Worm (Caenorhabditis elegans) whole organism, L2 larva: ENCODE measurements around the gene hid-1.

Experiments used
- C34F6.9 ChIP-seq: fragments of 150-350 bp; optimal IDR thresholded peaks from 2 replicates; lab custom pipeline; 2014; ENCODE audit warnings: missing biosample characterization, missing genetic modification characterization
- F13H6.1 ChIP-seq: sonication (generic microtip); optimal IDR thresholded peaks from 2 replicates; lab custom pipeline; 2016; ENCODE audit warnings: missing genetic modification characterization, missing compliant biosample characterization
- R02D3.7 ChIP-seq: fragments of 150-350 bp; optimal IDR thresholded peaks from 2 replicates; lab custom pipeline; 2014; ENCODE audit warnings: missing biosample characterization, missing genetic modification characterization
- ZK546.5 ChIP-seq: sonication (generic microtip); optimal IDR thresholded peaks from 2 replicates; lab custom pipeline; 2017; ENCODE audit warnings: missing biosample characterization, missing genetic modification characterization
- ama-1 ChIP-seq: fragments of 150-350 bp; optimal IDR thresholded peaks from 2 replicates; lab custom pipeline; 2018; ENCODE audit warnings: inconsistent platforms
- blmp-1 ChIP-seq: sonication (generic microtip); optimal IDR thresholded peaks from 2 replicates; lab custom pipeline; 2017; ENCODE audit warnings: missing genetic modification characterization, mild to moderate bottlenecking, missing compliant biosample characterization, antibody characterized with exemption, moderate library complexity; ENCODE audit not compliant: insufficient read depth
- ceh-16 ChIP-seq: fragments of 150-350 bp; optimal IDR thresholded peaks from 2 replicates; lab custom pipeline; 2014; ENCODE audit warnings: missing biosample characterization, missing genetic modification characterization
- ceh-82 ChIP-seq: fragments of 150-350 bp; optimal IDR thresholded peaks from 2 replicates; lab custom pipeline; 2014; ENCODE audit warnings: missing biosample characterization, missing genetic modification characterization
- crh-2 ChIP-seq: sonication (generic microtip); optimal IDR thresholded peaks from 2 replicates; lab custom pipeline; 2017; ENCODE audit warnings: missing biosample characterization, missing genetic modification characterization
- egl-27 ChIP-seq: sonication (generic microtip); optimal IDR thresholded peaks from 3 replicates; lab custom pipeline; 2017; ENCODE audit warnings: missing biosample characterization, missing genetic modification reagents, missing genetic modification characterization
- elt-3 ChIP-seq: sonication (generic microtip); optimal IDR thresholded peaks from 2 replicates; lab custom pipeline; 2017; ENCODE audit warnings: missing biosample characterization, missing genetic modification characterization
- fos-1 ChIP-seq: fragments of 150-350 bp; optimal IDR thresholded peaks from 2 replicates; lab custom pipeline; 2014; ENCODE audit warnings: missing biosample characterization, missing genetic modification characterization
- gmeb-1 ChIP-seq: fragments of 150-350 bp; optimal IDR thresholded peaks from 2 replicates; lab custom pipeline; 2014; ENCODE audit warnings: missing biosample characterization, missing genetic modification characterization
- lin-13 ChIP-seq: fragments of 150-350 bp; optimal IDR thresholded peaks from 2 replicates; lab custom pipeline; 2014; ENCODE audit warnings: missing biosample characterization, missing genetic modification reagents, missing genetic modification characterization
- lsy-2 ChIP-seq, 2 experiments: fragments of 150-350 bp in 1 of 2; sonication (generic microtip) in 1 of 2; optimal IDR thresholded peaks; 2 replicates each; lab custom pipeline; 2014 to 2017; ENCODE audit warnings: missing biosample characterization in 2 of 2, missing genetic modification characterization in 2 of 2
- mab-5 ChIP-seq: fragments of 150-350 bp; optimal IDR thresholded peaks from 2 replicates; lab custom pipeline; 2014; ENCODE audit warnings: missing biosample characterization, missing genetic modification characterization
- mbf-1 ChIP-seq: sonication (generic microtip); optimal IDR thresholded peaks from 2 replicates; lab custom pipeline; 2017; ENCODE audit warnings: missing biosample characterization, missing genetic modification characterization
- mdl-1 ChIP-seq, 2 experiments: fragments of 150-350 bp in 1 of 2; sonication (generic microtip) in 1 of 2; optimal IDR thresholded peaks; 2 replicates each; lab custom pipeline; 2017; ENCODE audit warnings: missing biosample characterization in 2 of 2, missing genetic modification characterization in 2 of 2
- nhr-10 ChIP-seq: sonication (generic microtip); optimal IDR thresholded peaks from 2 replicates; lab custom pipeline; 2017; ENCODE audit warnings: missing biosample characterization, missing genetic modification characterization
- nhr-11 ChIP-seq: fragments of 150-350 bp; optimal IDR thresholded peaks from 2 replicates; lab custom pipeline; 2014; ENCODE audit warnings: missing biosample characterization, missing genetic modification characterization
- nhr-12 ChIP-seq: fragments of 150-350 bp; optimal IDR thresholded peaks from 2 replicates; lab custom pipeline; 2014; ENCODE audit warnings: missing biosample characterization, missing genetic modification characterization
- nhr-129 ChIP-seq: fragments of 150-350 bp; optimal IDR thresholded peaks from 2 replicates; lab custom pipeline; 2014; ENCODE audit warnings: missing biosample characterization, missing genetic modification characterization
- nhr-21 ChIP-seq: fragments of 150-350 bp; optimal IDR thresholded peaks from 2 replicates; lab custom pipeline; 2014; ENCODE audit warnings: missing biosample characterization, missing genetic modification characterization
- nhr-23 ChIP-seq: fragments of 150-350 bp; optimal IDR thresholded peaks from 2 replicates; lab custom pipeline; 2014; ENCODE audit warnings: missing biosample characterization, missing genetic modification reagents, missing genetic modification characterization
- nhr-237 ChIP-seq: fragments of 150-350 bp; optimal IDR thresholded peaks from 2 replicates; lab custom pipeline; 2014; ENCODE audit warnings: missing biosample characterization, missing genetic modification characterization
- nhr-25 ChIP-seq: fragments of 150-350 bp; sonication (generic microtip); optimal IDR thresholded peaks from 3 replicates; lab custom pipeline; 2014; ENCODE audit warnings: missing biosample characterization, missing genetic modification characterization
- nhr-6 ChIP-seq: fragments of 150-350 bp; optimal IDR thresholded peaks from 2 replicates; lab custom pipeline; 2014; ENCODE audit warnings: missing biosample characterization, missing genetic modification characterization
- peb-1 ChIP-seq: fragments of 150-350 bp; optimal IDR thresholded peaks from 2 replicates; lab custom pipeline; 2014; ENCODE audit warnings: missing biosample characterization, missing genetic modification characterization
- sem-4 ChIP-seq: fragments of 150-350 bp; optimal IDR thresholded peaks from 2 replicates; lab custom pipeline; 2014; ENCODE audit warnings: missing biosample characterization, missing genetic modification reagents, missing genetic modification characterization
- skn-1 ChIP-seq: sonication (generic microtip); optimal IDR thresholded peaks from 2 replicates; lab custom pipeline; 2017; ENCODE audit warnings: missing biosample characterization, missing genetic modification characterization
- sma-3 ChIP-seq: sonication (generic microtip); optimal IDR thresholded peaks from 2 replicates; lab custom pipeline; 2016; ENCODE audit warnings: missing genetic modification reagents, missing genetic modification characterization, missing compliant biosample characterization
- sma-9 ChIP-seq, 2 experiments: fragments of 150-350 bp in 1 of 2; sonication (generic microtip) in 1 of 2; optimal IDR thresholded peaks; 2 replicates each; lab custom pipeline; 2014 to 2016; ENCODE audit warnings: missing genetic modification characterization in 2 of 2, mild to moderate bottlenecking in 1 of 2, missing biosample characterization in 1 of 2, missing compliant biosample characterization in 1 of 2, missing genetic modification reagents in 1 of 2, moderate library complexity in 1 of 2
- snpc-4 ChIP-seq: fragments of 150-350 bp; optimal IDR thresholded peaks from 2 replicates; lab custom pipeline; 2014; ENCODE audit warnings: missing biosample characterization, missing genetic modification characterization
- unc-39 ChIP-seq: fragments of 150-350 bp; optimal IDR thresholded peaks from 2 replicates; lab custom pipeline; 2014; ENCODE audit warnings: missing biosample characterization, missing genetic modification characterization
- unc-55 ChIP-seq: fragments of 150-350 bp; sonication (generic microtip); optimal IDR thresholded peaks from 3 replicates; lab custom pipeline; 2014; ENCODE audit warnings: missing biosample characterization, missing genetic modification reagents, missing genetic modification characterization
- unc-62 ChIP-seq: fragments of 150-350 bp; optimal IDR thresholded peaks from 2 replicates; lab custom pipeline; 2014; ENCODE audit warnings: missing biosample characterization, missing genetic modification reagents, missing genetic modification characterization

hid-1 gene

DNA sequence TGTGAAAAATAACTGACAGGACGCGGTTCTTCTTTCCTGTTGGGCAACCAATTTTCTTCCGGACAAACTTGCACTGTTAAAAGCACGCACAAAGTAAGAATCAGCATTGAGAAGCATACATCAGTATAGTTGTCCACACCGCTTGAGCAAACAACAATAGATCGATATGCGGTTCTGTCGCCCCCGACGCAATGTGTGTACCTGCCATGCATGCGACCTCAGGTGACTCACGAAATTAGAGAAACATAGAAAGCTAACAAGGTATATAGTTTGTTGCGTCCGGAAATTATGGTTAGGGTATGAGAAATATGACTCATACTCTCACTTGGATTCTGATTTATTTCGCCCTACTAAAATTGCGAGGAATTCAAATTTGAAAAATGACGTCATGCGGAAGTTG, 6.2 kb upstream of the hid-1 start, which contains the start of gene K02E10.6:
TSS of gene K02E10.6 (minus strand) at position 149 of the 400 bp plus-strand sequence.
- TF ChIP-seq skn-1 (tag; lab: Kevin White, UChicago) (no peak), fos-1 (tag; lab: Kevin White, UChicago) (peak; percentile 24), R02D3.7 (tag; lab: Kevin White, UChicago) (no peak)

DNA sequence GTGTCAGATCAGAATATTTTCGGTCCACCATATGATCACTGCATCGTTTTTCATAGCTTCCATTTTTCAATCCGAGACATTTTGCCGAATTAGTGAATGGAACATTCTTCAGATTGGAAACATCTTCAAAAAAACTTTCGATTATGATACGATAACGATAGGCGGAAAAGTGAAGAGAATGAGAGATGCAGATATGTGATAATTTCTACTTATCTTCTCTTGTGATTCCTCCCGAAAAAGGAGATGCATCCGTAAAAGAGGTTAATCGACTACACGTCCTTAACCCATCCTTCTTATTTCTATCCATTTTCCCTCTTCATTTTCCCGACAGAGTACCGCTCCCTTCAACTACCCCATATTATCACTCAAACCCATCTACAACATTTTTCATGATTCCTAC, 5.8 kb upstream of the hid-1 start, which contains the start of gene K02E10.4:
TSS of gene K02E10.4 (plus strand) at position 186 of the 400 bp plus-strand sequence.
- TF ChIP-seq ZK546.5 (tag; lab: Kevin White, UChicago) = no peak
- TF ChIP-seq mbf-1 = no peak
- TF ChIP-seq lsy-2 (tag; optimal IDR thresholded peaks at IDR 0.05; lab: Kevin White, UChicago) = no peak
- TF ChIP-seq ama-1 (lab: Kevin White, UChicago) = no peak
- no peak for TF ChIP-seq unc-55 (GFP tag; lab: Kevin White, UChicago)
- TF ChIP-seq nhr-11 (tag; lab: Kevin White, UChicago) = no peak
- no peak for TF ChIP-seq peb-1 (tag; lab: Kevin White, UChicago)
- no peak for TF ChIP-seq nhr-25 (tag; lab: Kevin White, UChicago)
- no peak for TF ChIP-seq snpc-4 (tag; lab: Kevin White, UChicago)

DNA sequence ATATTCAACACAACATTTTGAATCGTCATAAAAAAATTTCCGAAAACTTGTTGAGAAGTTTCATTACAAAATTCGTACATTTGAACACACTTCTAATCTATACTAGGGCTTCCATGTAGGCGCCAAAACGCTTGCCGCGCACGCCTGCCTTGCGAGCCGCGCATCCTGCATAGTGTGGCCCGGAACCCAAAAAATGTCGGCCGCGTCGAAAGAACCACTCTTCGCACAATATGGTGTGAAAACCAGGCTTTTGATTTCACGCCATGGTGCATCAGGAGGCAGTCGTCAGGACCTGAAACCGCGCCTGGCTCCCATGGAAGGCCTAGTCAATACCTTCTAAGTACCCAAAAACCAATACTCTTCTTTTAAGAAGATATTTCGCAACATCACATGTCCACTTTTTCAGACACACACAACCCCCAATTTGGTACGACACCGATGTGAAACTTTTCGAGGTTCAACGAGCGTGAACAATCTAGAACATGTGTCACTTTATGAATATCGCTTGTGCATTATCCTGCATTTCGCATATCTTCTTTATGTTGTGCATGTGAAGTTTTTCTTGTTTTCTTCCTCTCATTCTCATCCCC, 4.8 kb downstream of the hid-1 start:
- no peak for TF ChIP-seq lsy-2 (tag; optimal IDR thresholded peaks at IDR 0.05; lab: Kevin White, UChicago)
- no peak for TF ChIP-seq egl-27
- TF ChIP-seq ama-1 (lab: Kevin White, UChicago) = no peak
- TF ChIP-seq snpc-4 (tag; lab: Kevin White, UChicago) = peak; percentile 19
- TF ChIP-seq crh-2 (tag; lab: Kevin White, UChicago) = no peak
- TF ChIP-seq, all 48 proteins: peak for 1

DNA sequence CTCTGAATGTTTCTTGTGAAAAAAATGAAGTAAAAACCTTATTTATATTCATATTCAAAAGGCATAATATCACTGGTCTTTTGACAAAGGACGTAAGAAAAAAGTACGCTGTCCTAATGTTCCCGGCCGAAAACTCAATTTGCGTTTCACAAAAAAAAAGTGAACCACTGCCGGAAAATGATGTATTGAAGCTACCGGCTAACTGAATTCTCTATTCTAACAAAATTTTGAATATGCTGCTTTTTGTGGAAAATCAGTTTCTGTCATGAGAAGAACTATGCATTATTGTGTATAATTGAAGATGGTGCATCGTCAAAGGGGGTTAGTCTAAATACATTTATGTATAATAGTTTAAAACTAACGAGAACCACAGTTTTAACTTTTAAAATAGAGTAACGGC, 5.4 kb downstream of the hid-1 start:
- no peak for TF ChIP-seq ama-1 (lab: Kevin White, UChicago)
- no peak for TF ChIP-seq unc-55 (GFP tag; lab: Kevin White, UChicago)
- TF ChIP-seq egl-27 = no peak
- no peak for TF ChIP-seq nhr-237
- no peak for TF ChIP-seq nhr-21 (tag; lab: Kevin White, UChicago)
- TF ChIP-seq unc-39 = no peak
- TF ChIP-seq nhr-12 = no peak
- no peak for TF ChIP-seq nhr-25 (tag; lab: Kevin White, UChicago)
- no peak for TF ChIP-seq F13H6.1 (tag; lab: Kevin White, UChicago)
- no peak for TF ChIP-seq snpc-4 (tag; lab: Kevin White, UChicago)
- TF ChIP-seq sma-3 (GFP tag; lab: Kevin White, UChicago) = no peak
- TF ChIP-seq sma-9 (GFP tag; optimal IDR thresholded peaks at IDR 0.05; lab: Kevin White, UChicago) = no peak
- TF ChIP-seq sma-9 (tag; optimal IDR thresholded peaks at IDR 0.05; lab: Kevin White, UChicago) = no peak
- no peak for TF ChIP-seq nhr-6 (tag; lab: Kevin White, UChicago)

DNA sequence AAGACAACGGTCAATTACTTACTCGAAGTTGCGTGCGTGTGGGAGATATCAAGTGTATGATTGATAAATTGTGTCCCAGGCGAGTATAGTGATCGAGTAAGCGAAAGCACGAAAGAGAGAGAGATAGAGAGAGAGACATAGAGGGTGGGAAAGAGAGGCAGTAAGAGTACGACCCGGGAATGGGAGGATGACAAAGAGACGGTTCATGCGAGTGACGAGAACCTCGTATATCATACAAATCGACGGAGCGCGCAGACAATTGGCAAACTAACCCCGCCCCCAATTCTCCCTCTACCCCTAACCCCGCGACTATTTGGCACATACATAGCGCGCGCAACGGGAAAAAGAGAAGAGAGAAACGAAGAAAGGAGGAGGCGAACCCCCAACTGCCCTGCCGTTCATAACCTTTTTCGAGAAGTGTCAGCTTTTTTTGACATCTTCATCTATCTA, 7.0 kb downstream of the hid-1 start, which contains the start of gene rabr-1:
TSS of gene rabr-1 (plus strand) at position 316 of the 450 bp plus-strand sequence.
- TF ChIP-seq ceh-16 (tag; lab: Kevin White, UChicago) = peak; percentile 34
- TF ChIP-seq nhr-129 (tag; lab: Kevin White, UChicago) = peak; percentile 72
- TF ChIP-seq nhr-23 = no peak
- TF ChIP-seq nhr-10 (tag; lab: Kevin White, UChicago) = no peak
- no peak for TF ChIP-seq nhr-237
- TF ChIP-seq F13H6.1 (tag; lab: Kevin White, UChicago) = peak; percentile 67
- TF ChIP-seq nhr-6 (tag; lab: Kevin White, UChicago) = peak; percentile 40
- TF ChIP-seq blmp-1 (tag; lab: Kevin White, UChicago) = peak; percentile 82
- no peak for TF ChIP-seq unc-39
- peak; percentile 68 for TF ChIP-seq sma-3 (GFP tag; lab: Kevin White, UChicago)
- TF ChIP-seq elt-3 = no peak
- peak; percentile 27 for TF ChIP-seq snpc-4 (tag; lab: Kevin White, UChicago)
- peak; percentile 55 for TF ChIP-seq fos-1 (tag; lab: Kevin White, UChicago)
- no peak for TF ChIP-seq R02D3.7 (tag; lab: Kevin White, UChicago)
- TF ChIP-seq lsy-2 (tag; optimal IDR thresholded peaks at IDR 0.05; lab: Kevin White, UChicago) = peak in 1 of 2 experiments; percentile 29
- peak; percentile 51 for TF ChIP-seq nhr-21 (tag; lab: Kevin White, UChicago)
- TF ChIP-seq gmeb-1 (tag; lab: Kevin White, UChicago) = peak; percentile 3
- no peak for TF ChIP-seq sem-4 (tag; lab: Kevin White, UChicago)
- TF ChIP-seq lin-13 (GFP tag; lab: Kevin White, UChicago) = peak; percentile 11
- no peak for TF ChIP-seq peb-1 (tag; lab: Kevin White, UChicago)
- TF ChIP-seq mdl-1 (tag; optimal IDR thresholded peaks at IDR 0.05; lab: Kevin White, UChicago) = no peak
- TF ChIP-seq sma-9 (GFP tag; optimal IDR thresholded peaks at IDR 0.05; lab: Kevin White, UChicago) = peak; percentile 69
- no peak for TF ChIP-seq sma-9 (tag; optimal IDR thresholded peaks at IDR 0.05; lab: Kevin White, UChicago)
- TF ChIP-seq ceh-82 (tag; lab: Kevin White, UChicago) = no peak
- peak; percentile 59 for TF ChIP-seq egl-27
- peak; percentile 30 for TF ChIP-seq C34F6.9 (tag; lab: Kevin White, UChicago)
- TF ChIP-seq unc-62 = no peak
- peak; percentile 61 for TF ChIP-seq nhr-25 (tag; lab: Kevin White, UChicago)
- no peak for TF ChIP-seq nhr-11 (tag; lab: Kevin White, UChicago)
- TF ChIP-seq mab-5 (tag; lab: Kevin White, UChicago) = no peak
- TF ChIP-seq, all 48 proteins: peak for 16
